Fruit fly (Drosophila melanogaster) whole organism, prepupa: ENCODE data around the gene CG31213.

Experiments used
- Blimp-1 ChIP-seq: fragments of 200-800 bp; sonication (Bioruptor generic); optimal IDR thresholded peaks from 3 replicates; lab custom pipeline; 2017; ENCODE audit warnings: missing biosample characterization, missing genetic modification characterization, mild to moderate bottlenecking, moderate library complexity, missing genetic modification reagents
- CG10631 ChIP-seq: fragments of 200-800 bp; sonication (Bioruptor generic); optimal IDR thresholded peaks from 2 replicates; lab custom pipeline; 2016; ENCODE audit warnings: missing biosample characterization, missing genetic modification characterization
- CG10669 ChIP-seq: fragments of 200-800 bp; sonication (Bioruptor generic); optimal IDR thresholded peaks from 3 replicates; lab custom pipeline; 2018; ENCODE audit warnings: missing biosample characterization, mild to moderate bottlenecking, missing genetic modification characterization, moderate library complexity
- CG11294 ChIP-seq: fragments of 200-800 bp; sonication (Bioruptor generic); IDR thresholded peaks from 2 replicates; pipeline ENCODE4 v1.3.6; 2022; ENCODE audit warnings: missing biosample characterization, missing genetic modification characterization
- CG11762 ChIP-seq: fragments of 200-800 bp; sonication (Bioruptor generic); optimal IDR thresholded peaks from 3 replicates; lab custom pipeline; 2016; ENCODE audit warnings: missing biosample characterization, missing genetic modification characterization; ENCODE audit not compliant: insufficient read depth
- CG11902 ChIP-seq: fragments of 200-800 bp; sonication (Bioruptor generic); optimal IDR thresholded peaks from 3 replicates; lab custom pipeline; 2016; ENCODE audit warnings: missing biosample characterization, missing genetic modification characterization
- CG15336 ChIP-seq: fragments of 200-800 bp; sonication (Bioruptor generic); IDR thresholded peaks from 2 replicates; pipeline ENCODE4 v1.3.6; 2022; ENCODE audit warnings: missing biosample characterization, missing genetic modification characterization
- CG1621 ChIP-seq: fragments of 200-800 bp; sonication (Bioruptor generic); optimal IDR thresholded peaks from 3 replicates; lab custom pipeline; 2018; ENCODE audit warnings: missing biosample characterization, mild to moderate bottlenecking, missing genetic modification characterization
- CG16779 ChIP-seq: fragments of 200-800 bp; sonication (Bioruptor generic); optimal IDR thresholded peaks from 3 replicates; lab custom pipeline; 2017; ENCODE audit warnings: missing biosample characterization, mild to moderate bottlenecking, missing genetic modification characterization
- CG3032 ChIP-seq: fragments of 200-800 bp; optimal IDR thresholded peaks from 2 replicates; lab custom pipeline; 2019; ENCODE audit warnings: missing biosample characterization, mild to moderate bottlenecking, missing genetic modification characterization, moderate library complexity
- CG31627 ChIP-seq: fragments of 200-800 bp; sonication (Bioruptor generic); optimal IDR thresholded peaks from 3 replicates; lab custom pipeline; 2016; ENCODE audit warnings: missing biosample characterization, missing genetic modification characterization
- CG32006 ChIP-seq: fragments of 200-800 bp; sonication (Bioruptor generic); optimal IDR thresholded peaks from 3 replicates; lab custom pipeline; 2017; ENCODE audit warnings: missing biosample characterization, mild to moderate bottlenecking, missing genetic modification characterization
- CG3919 ChIP-seq: fragments of 200-800 bp; sonication (Bioruptor generic); optimal IDR thresholded peaks from 3 replicates; lab custom pipeline; 2016; ENCODE audit warnings: missing biosample characterization, missing genetic modification characterization
- CG4318 ChIP-seq: fragments of 200-800 bp; sonication (Bioruptor generic); optimal IDR thresholded peaks from 3 replicates; lab custom pipeline; 2017; ENCODE audit warnings: missing biosample characterization, mild to moderate bottlenecking, missing genetic modification characterization
- CG6163 ChIP-seq: fragments of 200-800 bp; sonication (Bioruptor generic); IDR thresholded peaks from 3 replicates; pipeline ENCODE4 v1.3.6; 2022; ENCODE audit warnings: missing biosample characterization, missing genetic modification characterization
- CG6276 ChIP-seq: fragments of 200-800 bp; sonication (Bioruptor generic); optimal IDR thresholded peaks from 2 replicates; lab custom pipeline; 2017; ENCODE audit warnings: missing biosample characterization, mild to moderate bottlenecking, missing genetic modification characterization
- CG6808 ChIP-seq: fragments of 200-800 bp; sonication (Bioruptor generic); optimal IDR thresholded peaks from 3 replicates; lab custom pipeline; 2017; ENCODE audit warnings: missing biosample characterization, missing genetic modification characterization, mild to moderate bottlenecking, moderate library complexity, missing genetic modification reagents
- CG6854 ChIP-seq: fragments of 200-800 bp; sonication (Bioruptor generic); optimal IDR thresholded peaks from 2 replicates; lab custom pipeline; 2017; ENCODE audit warnings: missing biosample characterization, mild to moderate bottlenecking, missing genetic modification characterization
- CG7368 ChIP-seq: fragments of 200-800 bp; sonication (Bioruptor generic); optimal IDR thresholded peaks from 3 replicates; lab custom pipeline; 2016; ENCODE audit warnings: missing biosample characterization, missing genetic modification characterization
- CG8119 ChIP-seq: fragments of 200-800 bp; sonication (Bioruptor generic); IDR thresholded peaks from 3 replicates; pipeline ENCODE4 v1.3.6; 2022; ENCODE audit warnings: missing biosample characterization, missing genetic modification characterization
- CG8319 ChIP-seq: fragments of 200-800 bp; sonication (Bioruptor generic); optimal IDR thresholded peaks from 3 replicates; lab custom pipeline; 2016; ENCODE audit warnings: missing biosample characterization, missing genetic modification characterization
- CG8632 ChIP-seq: fragments of 200-800 bp; sonication (Bioruptor generic); optimal IDR thresholded peaks from 3 replicates; lab custom pipeline; 2016; ENCODE audit warnings: missing biosample characterization, missing genetic modification characterization
- CG9139 ChIP-seq: fragments of 200-800 bp; sonication (Bioruptor generic); optimal IDR thresholded peaks from 3 replicates; lab custom pipeline; 2017; ENCODE audit warnings: missing biosample characterization, mild to moderate bottlenecking, missing genetic modification characterization
- Eip75B ChIP-seq: fragments of 200-800 bp; sonication (Bioruptor generic); optimal IDR thresholded peaks from 3 replicates; lab custom pipeline; 2016; ENCODE audit warnings: missing biosample characterization, missing genetic modification characterization
- Eip78C ChIP-seq: fragments of 200-800 bp; sonication (Bioruptor generic); peaks from one replicate; lab custom pipeline; 2016; ENCODE audit warnings: missing biosample characterization, missing genetic modification characterization
- Eip93F ChIP-seq: fragments of 200-800 bp; sonication (Bioruptor generic); optimal IDR thresholded peaks from 2 replicates; lab custom pipeline; 2016; ENCODE audit warnings: missing biosample characterization, mild to moderate bottlenecking, missing genetic modification characterization
- Ets96B ChIP-seq: fragments of 200-800 bp; optimal IDR thresholded peaks from 2 replicates; lab custom pipeline; 2019; ENCODE audit warnings: missing biosample characterization, mild to moderate bottlenecking, missing genetic modification characterization, moderate library complexity
- Gug ChIP-seq: fragments of 200-800 bp; sonication (Bioruptor generic); IDR thresholded peaks from 2 replicates; pipeline ENCODE4 v1.3.6; 2022; ENCODE audit warnings: missing biosample characterization, missing genetic modification characterization
- Hr38 ChIP-seq: sonication (Bioruptor generic); optimal IDR thresholded peaks from 2 replicates; lab custom pipeline; 2016; ENCODE audit warnings: missing biosample characterization, missing genetic modification characterization
- Hr39 ChIP-seq: fragments of 200-800 bp; sonication (Bioruptor generic); optimal IDR thresholded peaks from 2 replicates; lab custom pipeline; 2016; ENCODE audit warnings: missing biosample characterization, missing genetic modification characterization
- Hr4 ChIP-seq: fragments of 200-800 bp; sonication (Bioruptor generic); optimal IDR thresholded peaks from 3 replicates; lab custom pipeline; 2016; ENCODE audit warnings: missing biosample characterization, missing genetic modification characterization
- Met ChIP-seq: fragments of 200-800 bp; sonication (Bioruptor generic); optimal IDR thresholded peaks from 3 replicates; lab custom pipeline; 2016; ENCODE audit warnings: missing biosample characterization, missing genetic modification characterization
- OdsH ChIP-seq: fragments of 200-800 bp; sonication (Bioruptor generic); optimal IDR thresholded peaks from 3 replicates; lab custom pipeline; 2016; ENCODE audit warnings: missing biosample characterization, missing genetic modification characterization
- Smox ChIP-seq: fragments of 200-800 bp; sonication (Bioruptor generic); optimal IDR thresholded peaks from 3 replicates; lab custom pipeline; 2016; ENCODE audit warnings: missing biosample characterization, missing genetic modification characterization
- Sox15 ChIP-seq: fragments of 200-800 bp; sonication (Bioruptor generic); optimal IDR thresholded peaks from 3 replicates; lab custom pipeline; 2016; ENCODE audit warnings: missing biosample characterization, missing genetic modification characterization
- achi ChIP-seq: fragments of 200-800 bp; sonication (Bioruptor generic); optimal IDR thresholded peaks from 3 replicates; lab custom pipeline; 2016; ENCODE audit warnings: missing biosample characterization, missing genetic modification characterization
- acj6 ChIP-seq: fragments of 200-800 bp; sonication (Bioruptor generic); optimal IDR thresholded peaks from 3 replicates; lab custom pipeline; 2016; ENCODE audit warnings: missing biosample characterization, missing genetic modification characterization
- cyc ChIP-seq: fragments of 200-800 bp; sonication (Bioruptor generic); optimal IDR thresholded peaks from 3 replicates; lab custom pipeline; 2016; ENCODE audit warnings: missing biosample characterization, missing genetic modification characterization
- dac ChIP-seq: fragments of 200-800 bp; sonication (Bioruptor generic); optimal IDR thresholded peaks from 2 replicates; lab custom pipeline; 2017; ENCODE audit warnings: missing biosample characterization, mild to moderate bottlenecking, missing genetic modification characterization
- dsx ChIP-seq: fragments of 200-800 bp; optimal IDR thresholded peaks from 3 replicates; lab custom pipeline; 2019; ENCODE audit warnings: missing biosample characterization, mild to moderate bottlenecking, missing genetic modification characterization, moderate library complexity; ENCODE audit not compliant: poor library complexity, severe bottlenecking
- esn ChIP-seq: fragments of 200-800 bp; sonication (Bioruptor generic); optimal IDR thresholded peaks from 2 replicates; lab custom pipeline; 2016; ENCODE audit warnings: missing biosample characterization, mild to moderate bottlenecking, missing genetic modification characterization, moderate library complexity
- fd59A ChIP-seq: fragments of 200-800 bp; sonication (Bioruptor generic); optimal IDR thresholded peaks from 2 replicates; lab custom pipeline; 2017; ENCODE audit warnings: missing biosample characterization, mild to moderate bottlenecking, missing genetic modification characterization, missing genetic modification reagents
- fd85E ChIP-seq: fragments of 200-800 bp; sonication (Bioruptor generic); optimal IDR thresholded peaks from 3 replicates; lab custom pipeline; 2016; ENCODE audit warnings: missing biosample characterization, missing genetic modification characterization
- pdm3 ChIP-seq: fragments of 200-800 bp; sonication (Bioruptor generic); optimal IDR thresholded peaks from 3 replicates; lab custom pipeline; 2016; ENCODE audit warnings: missing biosample characterization, missing genetic modification characterization
- salr ChIP-seq, 2 experiments: fragments of 200-800 bp; sonication (Bioruptor generic); optimal IDR thresholded peaks; 3 replicates each; lab custom pipeline; 2016 to 2018; ENCODE audit warnings: missing biosample characterization in 2 of 2, missing genetic modification characterization in 2 of 2, mild to moderate bottlenecking in 1 of 2
- ss ChIP-seq, 2 experiments: fragments of 200-800 bp; sonication (Bioruptor generic); optimal IDR thresholded peaks; 2 replicates in 1 of 2; 3 replicates in 1 of 2; lab custom pipeline; 2017 to 2018; ENCODE audit warnings: mild to moderate bottlenecking in 2 of 2, missing biosample characterization in 2 of 2, missing genetic modification characterization in 2 of 2, moderate library complexity in 1 of 2
- svp ChIP-seq: fragments of 200-800 bp; sonication (Bioruptor generic); peaks from one replicate; lab custom pipeline; 2016; ENCODE audit warnings: missing biosample characterization, missing genetic modification characterization
- topi ChIP-seq: fragments of 200-800 bp; sonication (Bioruptor generic); optimal IDR thresholded peaks from 3 replicates; lab custom pipeline; 2016; ENCODE audit warnings: missing biosample characterization, missing genetic modification characterization

CG31213 gene

DNA sequence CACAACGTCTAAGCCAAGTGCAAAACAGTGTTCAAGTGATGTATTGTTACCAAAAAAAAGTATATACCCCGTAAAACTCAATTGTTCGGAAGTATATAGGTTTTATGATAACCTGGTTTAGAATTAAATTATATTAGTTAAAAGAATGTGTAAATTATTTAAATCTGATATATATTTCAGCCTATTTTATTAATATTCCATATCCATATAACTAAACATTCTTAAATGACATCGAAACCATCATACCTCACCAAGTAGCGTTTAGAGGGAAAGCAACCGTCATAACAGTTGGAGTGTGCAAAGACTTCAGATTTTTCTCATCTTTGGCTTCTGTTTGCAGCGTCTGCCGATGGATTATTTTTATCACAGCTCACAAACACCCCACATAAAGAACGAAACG lies 26.8 kb downstream of the CG31213 start (continued):
- TF ChIP-seq Smox (GFP tag; lab: Kevin White, UChicago) (peak; percentile 73), dac (peak; percentile 32), fd59A (GFP tag; lab: Kevin White, UChicago) (peak; percentile 60), CG32006 (peak; percentile 87), CG6163 (GFP tag; lab: Robert Waterston, UW) (peak; percentile 80), ss (GFP tag; optimal IDR thresholded peaks at IDR 0.05; lab: Kevin White, UChicago) (peak; percentile 20 to 54), CG3919 (peak; percentile 82), achi (peak; percentile 85), svp (GFP tag; lab: Kevin White, UChicago) (peak; percentile 72), CG11902 (GFP tag; lab: Kevin White, UChicago) (peak; percentile 60), topi (GFP tag; lab: Kevin White, UChicago) (peak; percentile 67), CG11762 (GFP tag; lab: Kevin White, UChicago) (peak; percentile 71), CG31627 (GFP tag; lab: Kevin White, UChicago) (peak; percentile 55), Hr4 (GFP tag; lab: Kevin White, UChicago) (peak; percentile 74), CG4318 (GFP tag; lab: Kevin White, UChicago) (peak; percentile 64), cyc (GFP tag; lab: Kevin White, UChicago) (peak; percentile 63), Ets96B (peak; percentile 85), CG11294 (GFP tag; lab: Robert Waterston, UW) (peak; percentile 58)
- TF ChIP-seq, all 60 proteins: peak for 56

- TF ChIP-seq Sox15 (GFP tag; lab: Kevin White, UChicago), result peak; percentile 44
- no peak for TF ChIP-seq Eip93F (GFP tag; lab: Kevin White, UChicago)
- peak; percentile 22 for TF ChIP-seq CG3919
- TF ChIP-seq CG8632, result peak; percentile 37
- TF ChIP-seq CG9139 (GFP tag; lab: Kevin White, UChicago), result no peak
- peak; percentile 49 for TF ChIP-seq Hr4 (GFP tag; lab: Kevin White, UChicago)
- TF ChIP-seq topi (GFP tag; lab: Kevin White, UChicago), result peak; percentile 74
- 0 out of 3 replicates have a peak, but pooled peaks have one; percentile 14 for TF ChIP-seq CG8119 (GFP tag; lab: Robert Waterston, UW)
- TF ChIP-seq Met (GFP tag; lab: Kevin White, UChicago), result peak; percentile 69
- TF ChIP-seq fd85E (GFP tag; lab: Kevin White, UChicago), result no peak
- TF ChIP-seq svp (GFP tag; lab: Kevin White, UChicago), result peak; percentile 79
- peak; percentile 45 for TF ChIP-seq CG10631 (GFP tag; lab: Kevin White, UChicago)
- peak; percentile 24 for TF ChIP-seq CG11902 (GFP tag; lab: Kevin White, UChicago)
- peak; percentile 71 for TF ChIP-seq esn (GFP tag; lab: Kevin White, UChicago)
- peak; percentile 64 for TF ChIP-seq Smox (GFP tag; lab: Kevin White, UChicago)
- TF ChIP-seq CG3032, result peak; percentile 44
- peak; percentile 30 for TF ChIP-seq CG10669 (GFP tag; lab: Kevin White, UChicago)
- no peak for TF ChIP-seq CG6276 (GFP tag; lab: Kevin White, UChicago)
- no peak for TF ChIP-seq CG16779
- TF ChIP-seq CG8319 (GFP tag; lab: Kevin White, UChicago), result no peak
- TF ChIP-seq acj6, result peak; percentile 41
- TF ChIP-seq Eip78C (GFP tag; lab: Kevin White, UChicago), result peak; percentile 77
- TF ChIP-seq ss (GFP tag; optimal IDR thresholded peaks at IDR 0.05; lab: Kevin White, UChicago), result peak in 1 of 2 experiments; percentile 49
- TF ChIP-seq Hr39 (GFP tag; lab: Kevin White, UChicago), result peak; percentile 45
- no peak for TF ChIP-seq CG6854 (GFP tag; lab: Kevin White, UChicago)
- TF ChIP-seq CG7368, result no peak
- TF ChIP-seq dac, result peak; percentile 37
- TF ChIP-seq CG32006, result peak; percentile 72
- peak; percentile 59 for TF ChIP-seq Eip75B
- no peak for TF ChIP-seq Blimp-1 (GFP tag; lab: Kevin White, UChicago)
- TF ChIP-seq dsx, result no peak
- TF ChIP-seq CG31627 (GFP tag; lab: Kevin White, UChicago), result peak; percentile 59
- peak in 1 of 2 experiments; percentile 55 for TF ChIP-seq salr (GFP tag; optimal IDR thresholded peaks at IDR 0.05; lab: Kevin White, UChicago)
- no peak for TF ChIP-seq Gug (GFP tag; lab: Robert Waterston, UW)
- TF ChIP-seq CG15336 (GFP tag; lab: Robert Waterston, UW), result no peak
- peak; percentile 53 for TF ChIP-seq cyc (GFP tag; lab: Kevin White, UChicago)
- TF ChIP-seq CG6808 (GFP tag; lab: Kevin White, UChicago), result peak; percentile 43
- no peak for TF ChIP-seq CG1621 (tag; lab: Kevin White, UChicago)
- TF ChIP-seq pdm3, result peak; percentile 57
- peak; percentile 10 for TF ChIP-seq OdsH (GFP tag; lab: Kevin White, UChicago)
- peak; percentile 23 for TF ChIP-seq CG4318 (GFP tag; lab: Kevin White, UChicago)
- TF ChIP-seq CG11294 (GFP tag; lab: Robert Waterston, UW), result no peak
- TF ChIP-seq Hr38 (GFP tag; lab: Kevin White, UChicago), result no peak
These were observed 28.9 kb downstream of the CG31213 start for dm6 chr3R:20001595-20001997.
